Worm (Caenorhabditis elegans) whole organism, L3 larva: ENCODE data around the gene ikke-1.

Experiments
- ama-1 ChIP-seq: fragments of 150-350 bp; optimal IDR thresholded peaks from 2 replicates; lab custom pipeline; 2018
- pha-4 ChIP-seq: fragments of 150-350 bp; optimal IDR thresholded peaks from 2 replicates; lab custom pipeline; 2014; ENCODE audit warnings: missing biosample characterization, missing genetic modification reagents, missing genetic modification characterization
- snpc-4 ChIP-seq: fragments of 150-350 bp; optimal IDR thresholded peaks from 2 replicates; lab custom pipeline; 2014; ENCODE audit warnings: missing biosample characterization, missing genetic modification characterization

- TF ChIP-seq snpc-4 (tag; lab: Kevin White, UChicago) (no peak), pha-4 (tag; lab: Kevin White, UChicago) (no peak), ama-1 (lab: Kevin White, UChicago) (no peak)
Observed at ce11 chrIII:9083118-9083517, 32.6 kb upstream of the ikke-1 start.
